Worm (Caenorhabditis elegans) whole organism, late embryonic: ENCODE data around the gene dpf-4.

Experiments
- C38D4.7 ChIP-seq: fragments of 200-800 bp; sonication (Bioruptor generic); optimal IDR thresholded peaks from 2 replicates; lab custom pipeline; 2018; ENCODE audit warnings: mild to moderate bottlenecking, missing genetic modification characterization, moderate library complexity, missing compliant biosample characterization
- T23F11.4 ChIP-seq: fragments of 200-800 bp; sonication (Bioruptor generic); optimal IDR thresholded peaks from 2 replicates; lab custom pipeline; 2018; ENCODE audit warnings: mild to moderate bottlenecking, missing genetic modification characterization, missing compliant biosample characterization
- Y22D7AL.16 ChIP-seq: sonication (generic microtip); optimal IDR thresholded peaks from 2 replicates; lab custom pipeline; 2016; ENCODE audit warnings: missing genetic modification characterization, missing compliant biosample characterization
- ceh-14 ChIP-seq: sonication (generic microtip); optimal IDR thresholded peaks from 2 replicates; lab custom pipeline; 2016; ENCODE audit warnings: missing genotype, missing genetic modification characterization, missing compliant biosample characterization
- ceh-18 ChIP-seq: sonication (generic microtip); optimal IDR thresholded peaks from 2 replicates; lab custom pipeline; 2016; ENCODE audit warnings: missing genetic modification characterization, missing compliant biosample characterization
- ceh-2 ChIP-seq: sonication (generic microtip); optimal IDR thresholded peaks from 2 replicates; lab custom pipeline; 2016; ENCODE audit warnings: missing genotype, missing genetic modification characterization, missing compliant biosample characterization
- ceh-22 ChIP-seq: sonication (generic microtip); optimal IDR thresholded peaks from 2 replicates; lab custom pipeline; 2017; ENCODE audit warnings: missing biosample characterization, missing genetic modification characterization
- ceh-24 ChIP-seq: sonication (generic microtip); optimal IDR thresholded peaks from 2 replicates; lab custom pipeline; 2016; ENCODE audit warnings: mild to moderate bottlenecking, missing genetic modification characterization, missing compliant biosample characterization
- ceh-30 ChIP-seq: fragments of 150-350 bp; optimal IDR thresholded peaks from 2 replicates; lab custom pipeline; 2014; ENCODE audit warnings: missing biosample characterization, missing genetic modification characterization
- ceh-31 ChIP-seq: sonication (generic microtip); optimal IDR thresholded peaks from 2 replicates; lab custom pipeline; 2016; ENCODE audit warnings: missing genetic modification characterization, missing compliant biosample characterization
- ceh-6 ChIP-seq: fragments of 200-800 bp; sonication (Bioruptor generic); optimal IDR thresholded peaks from 2 replicates; lab custom pipeline; 2018; ENCODE audit warnings: mild to moderate bottlenecking, missing genetic modification characterization, missing compliant biosample characterization
- dmd-4 ChIP-seq: sonication (generic microtip); optimal IDR thresholded peaks from 2 replicates; lab custom pipeline; 2016; ENCODE audit warnings: borderline replicate concordance, missing genetic modification characterization, missing compliant biosample characterization
- dve-1 ChIP-seq: sonication (generic microtip); optimal IDR thresholded peaks from 2 replicates; lab custom pipeline; 2017; ENCODE audit warnings: antibody characterized with exemption, mild to moderate bottlenecking, missing genetic modification characterization, missing compliant biosample characterization
- elt-2 ChIP-seq: sonication (generic microtip); optimal IDR thresholded peaks from 2 replicates; lab custom pipeline; 2016; ENCODE audit warnings: missing genetic modification reagents, missing genetic modification characterization, missing compliant biosample characterization
- ets-4 ChIP-seq: sonication (generic microtip); optimal IDR thresholded peaks from 2 replicates; lab custom pipeline; 2016; ENCODE audit warnings: missing genetic modification characterization, missing compliant biosample characterization
- fkh-6 ChIP-seq: sonication (generic microtip); optimal IDR thresholded peaks from 2 replicates; lab custom pipeline; 2016; ENCODE audit warnings: missing genetic modification characterization, missing compliant biosample characterization
- gmeb-2 ChIP-seq: sonication (generic microtip); optimal IDR thresholded peaks from 2 replicates; lab custom pipeline; 2016; ENCODE audit warnings: missing genetic modification characterization, inconsistent platforms, missing compliant biosample characterization
- hlh-13 ChIP-seq: fragments of 200-800 bp; sonication (Bioruptor generic); optimal IDR thresholded peaks from 2 replicates; lab custom pipeline; 2018; ENCODE audit warnings: mild to moderate bottlenecking, missing genetic modification characterization, missing compliant biosample characterization
- hlh-15 ChIP-seq: sonication (generic microtip); optimal IDR thresholded peaks from 2 replicates; lab custom pipeline; 2016; ENCODE audit warnings: missing genetic modification characterization, missing compliant biosample characterization
- lin-11 ChIP-seq: fragments of 200-800 bp; sonication (Bioruptor generic); optimal IDR thresholded peaks from 2 replicates; lab custom pipeline; 2018; ENCODE audit warnings: mild to moderate bottlenecking, missing genetic modification characterization, missing compliant biosample characterization
- mec-3 ChIP-seq: sonication (generic microtip); optimal IDR thresholded peaks from 2 replicates; lab custom pipeline; 2016; ENCODE audit warnings: borderline replicate concordance, missing genetic modification characterization, missing compliant biosample characterization
- nfya-1 ChIP-seq: sonication (generic microtip); optimal IDR thresholded peaks from 2 replicates; lab custom pipeline; 2017; ENCODE audit warnings: missing genetic modification characterization, mild to moderate bottlenecking, missing compliant biosample characterization, antibody characterized with exemption, moderate library complexity
- nhr-232 ChIP-seq: sonication (generic microtip); optimal IDR thresholded peaks from 2 replicates; lab custom pipeline; 2016; ENCODE audit warnings: missing genetic modification characterization, missing compliant biosample characterization
- npax-4 ChIP-seq: sonication (generic microtip); optimal IDR thresholded peaks from 2 replicates; lab custom pipeline; 2016; ENCODE audit warnings: missing genetic modification characterization, missing compliant biosample characterization
- pat-9 ChIP-seq: fragments of 200-800 bp; sonication (Bioruptor generic); optimal IDR thresholded peaks from 2 replicates; lab custom pipeline; 2018; ENCODE audit warnings: mild to moderate bottlenecking, missing genetic modification characterization, moderate library complexity, missing compliant biosample characterization
- pax-1 ChIP-seq: fragments of 150-350 bp; optimal IDR thresholded peaks from 2 replicates; lab custom pipeline; 2014; ENCODE audit warnings: missing biosample characterization, missing genetic modification characterization
- pha-2 ChIP-seq: sonication (generic microtip); optimal IDR thresholded peaks from 2 replicates; lab custom pipeline; 2017; ENCODE audit warnings: mild to moderate bottlenecking, missing genetic modification characterization, missing compliant biosample characterization
- pros-1 ChIP-seq: fragments of 150-350 bp; optimal IDR thresholded peaks from 2 replicates; lab custom pipeline; 2014; ENCODE audit warnings: missing biosample characterization, missing genetic modification reagents, missing genetic modification characterization
- ref-2 ChIP-seq: sonication (generic microtip); optimal IDR thresholded peaks from 2 replicates; lab custom pipeline; 2016; ENCODE audit warnings: missing genetic modification characterization, missing compliant biosample characterization
- rnt-1 ChIP-seq: sonication (generic microtip); optimal IDR thresholded peaks from 2 replicates; lab custom pipeline; 2016; ENCODE audit warnings: missing genetic modification characterization, missing compliant biosample characterization
- sdc-2 ChIP-seq: sonication (generic microtip); optimal IDR thresholded peaks from 2 replicates; lab custom pipeline; 2016; ENCODE audit warnings: missing genotype, missing genetic modification characterization, missing compliant biosample characterization
- unc-55 ChIP-seq: sonication (generic microtip); optimal IDR thresholded peaks from 2 replicates; lab custom pipeline; 2017; ENCODE audit warnings: missing biosample characterization, missing genetic modification reagents, missing genetic modification characterization
- unc-86 ChIP-seq: sonication (generic microtip); optimal IDR thresholded peaks from 2 replicates; lab custom pipeline; 2016; ENCODE audit warnings: missing genetic modification characterization, missing compliant biosample characterization
- zip-5 ChIP-seq: sonication (generic microtip); optimal IDR thresholded peaks from 2 replicates; lab custom pipeline; 2016; ENCODE audit warnings: missing genetic modification characterization, missing compliant biosample characterization
- ztf-16 ChIP-seq: sonication (generic microtip); optimal IDR thresholded peaks from 2 replicates; lab custom pipeline; 2017; ENCODE audit warnings: missing genetic modification characterization, missing compliant biosample characterization

dpf-4 gene

DNA sequence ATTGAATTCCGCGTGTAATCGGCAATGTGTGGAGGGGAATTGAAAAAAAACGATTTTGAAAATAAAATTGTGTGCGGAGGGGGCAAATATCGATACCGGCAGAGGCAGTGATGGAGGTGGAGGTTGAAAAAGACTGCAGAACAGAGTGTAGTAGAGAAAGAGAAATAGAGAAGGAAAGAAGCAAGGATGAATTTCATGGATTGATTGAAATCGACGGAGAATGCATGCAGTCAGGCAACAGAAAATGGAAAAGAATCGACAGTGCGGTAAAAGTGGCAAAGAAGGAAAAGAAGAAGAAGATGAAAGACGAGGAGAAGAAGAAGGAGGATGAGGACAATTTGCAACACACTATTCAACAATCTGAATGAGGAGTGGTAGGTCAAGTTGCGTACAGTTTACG lies 22.3 kb upstream of the dpf-4 start, which contains the start of gene W04D12.1:
TSS of gene W04D12.1 (plus strand) at position 111 of the 400 bp plus-strand sequence.
- TF ChIP-seq sdc-2 = peak; percentile 7
- TF ChIP-seq Y22D7AL.16 (tag; lab: Kevin White, UChicago) = no peak
- peak; percentile 18 for TF ChIP-seq C38D4.7 (GFP tag; lab: Kevin White, UChicago)
- TF ChIP-seq ceh-31 = no peak
- peak; percentile 4 for TF ChIP-seq nfya-1
- TF ChIP-seq nhr-232 (tag; lab: Kevin White, UChicago) = no peak
- TF ChIP-seq ceh-6 (GFP tag; lab: Kevin White, UChicago) = no peak
- no peak for TF ChIP-seq ceh-14 (tag; lab: Kevin White, UChicago)
- TF ChIP-seq ceh-30 (tag; lab: Kevin White, UChicago) = no peak

- TF ChIP-seq nhr-232 (tag; lab: Kevin White, UChicago) (no peak), dmd-4 (tag; lab: Kevin White, UChicago) (no peak), ceh-2 (no peak), unc-86 (tag; lab: Kevin White, UChicago) (no peak), rnt-1 (tag; lab: Kevin White, UChicago) (peak; percentile 9), ztf-16 (no peak), T23F11.4 (GFP tag; lab: Kevin White, UChicago) (no peak), pha-2 (tag; lab: Kevin White, UChicago) (no peak), ref-2 (tag; lab: Kevin White, UChicago) (no peak), pax-1 (tag; lab: Kevin White, UChicago) (no peak), ets-4 (tag; lab: Kevin White, UChicago) (peak; percentile 13), ceh-22 (no peak), ceh-14 (tag; lab: Kevin White, UChicago) (no peak), unc-55 (GFP tag; lab: Kevin White, UChicago) (peak; percentile 14), ceh-18 (tag; lab: Kevin White, UChicago) (peak; percentile 39), pros-1 (tag; lab: Kevin White, UChicago) (no peak), dve-1 (tag; lab: Kevin White, UChicago) (no peak)
Observed at ce11 chrIII:5838159-5839046, 20.7 kb upstream of the dpf-4 start.

DNA sequence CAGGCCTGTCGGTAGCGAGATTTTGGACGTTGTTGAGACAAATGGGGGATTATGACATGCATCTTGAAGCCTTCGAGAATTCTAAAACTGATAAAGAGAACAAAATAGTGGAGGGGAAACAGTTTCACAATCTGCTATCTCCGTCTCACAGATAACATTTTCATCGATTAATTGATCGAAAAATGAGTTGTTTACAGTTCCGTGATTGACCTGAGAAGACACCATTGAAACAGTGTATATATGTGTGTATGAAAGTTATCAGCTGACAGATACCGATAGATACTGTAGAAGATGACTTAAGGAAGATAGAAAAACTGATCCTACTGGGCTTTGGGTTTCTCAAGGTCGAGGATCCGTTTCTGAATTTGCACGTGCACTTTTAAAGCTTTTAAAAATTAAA lies 20.0 kb upstream of the dpf-4 start:
- TF ChIP-seq ref-2 (tag; lab: Kevin White, UChicago) = no peak
- TF ChIP-seq dmd-4 (tag; lab: Kevin White, UChicago) = no peak
- TF ChIP-seq ceh-30 (tag; lab: Kevin White, UChicago) = no peak
- peak; percentile 23 for TF ChIP-seq elt-2 (tag; lab: Kevin White, UChicago)
- TF ChIP-seq ceh-18 (tag; lab: Kevin White, UChicago) = no peak

- TF ChIP-seq fkh-6 (tag; lab: Kevin White, UChicago) (no peak), lin-11 (tag; lab: Kevin White, UChicago) (no peak), ceh-18 (tag; lab: Kevin White, UChicago) (no peak), zip-5 (tag; lab: Kevin White, UChicago) (no peak), ceh-24 (tag; lab: Kevin White, UChicago) (no peak), unc-55 (GFP tag; lab: Kevin White, UChicago) (no peak), pat-9 (tag; lab: Kevin White, UChicago) (no peak), T23F11.4 (GFP tag; lab: Kevin White, UChicago) (no peak), npax-4 (tag; lab: Kevin White, UChicago) (no peak), mec-3 (tag; lab: Kevin White, UChicago) (no peak), hlh-15 (tag; lab: Kevin White, UChicago) (no peak), hlh-13 (no peak), ceh-30 (tag; lab: Kevin White, UChicago) (no peak), gmeb-2 (no peak), elt-2 (tag; lab: Kevin White, UChicago) (no peak)
Observed at ce11 chrIII:5839598-5839997, 19.5 kb upstream of the dpf-4 start.
